Worm (Caenorhabditis elegans): ENCODE measurements around the gene T22B7.7.

ce11 chrX:5616000-5616399, 37.9 kb downstream of the T22B7.7 start:
- TF ChIP-seq him-1 (tag; optimal IDR thresholded peaks at IDR 0.05) (no peak), dao-5 (tag; optimal IDR thresholded peaks at IDR 0.05) (no peak), W03F9.2 (tag; optimal IDR thresholded peaks at IDR 0.05) (no peak)
